Worm (Caenorhabditis elegans): Measurements from ENCODE around the gene zip-2.
A peak's percentile ranks its signal among the peaks of the same experiment; 100 is the strongest.

zip-2 gene

DNA sequence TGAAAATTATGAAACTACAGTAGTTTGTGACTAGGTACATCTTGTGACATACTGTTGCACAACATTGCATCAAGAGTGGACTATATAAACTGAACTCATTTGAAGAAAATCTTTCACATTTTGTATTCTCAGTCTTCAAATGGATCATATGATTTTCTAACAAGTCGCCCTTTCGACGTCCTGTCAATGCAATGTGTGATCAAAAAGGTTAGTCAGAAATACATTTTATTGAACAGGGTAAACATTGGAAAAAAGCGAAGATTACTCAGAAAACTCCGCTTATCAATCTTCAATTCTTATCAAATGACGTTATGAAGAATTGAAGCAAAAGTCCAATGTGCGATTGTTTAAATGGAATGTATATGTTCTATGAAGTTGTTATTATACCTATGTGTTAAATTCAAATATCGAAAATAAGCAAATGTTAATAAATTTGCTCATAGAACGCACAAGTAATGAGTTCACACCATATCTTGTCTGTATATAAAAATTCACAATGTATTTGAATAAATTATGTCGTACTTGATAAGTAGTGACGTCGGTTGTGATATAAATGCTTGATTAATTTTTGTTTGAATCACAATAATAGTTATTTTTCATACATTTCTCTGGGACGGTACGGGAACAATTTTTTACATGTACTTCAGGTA is at the start of gene zip-2:
Gene zip-2 (plus strand): TSS at position 128 of the 650 bp plus-strand sequence.
- TF ChIP-seq ref-1 (GFP tag; conservative IDR thresholded peaks at IDR 0.05): no peak
- TF ChIP-seq med-1 (GFP tag; optimal IDR thresholded peaks at IDR 0.05; ENCODE audit: insufficient read depth): no peak
- TF ChIP-seq flt-1 (GFP tag; IDR thresholded peaks at IDR 0.05): no peak
- no peak for TF ChIP-seq cog-1 (tag; optimal IDR thresholded peaks at IDR 0.05)
- TF ChIP-seq ztf-29 (GFP tag; IDR thresholded peaks at IDR 0.05): no peak
- no peak for TF ChIP-seq ztf-23 (GFP tag; IDR thresholded peaks at IDR 0.05)
- TF ChIP-seq T22C8.4 (GFP tag; IDR thresholded peaks at IDR 0.05): no peak
- TF ChIP-seq klf-2 (GFP tag; conservative IDR thresholded peaks at IDR 0.05): no peak
- TF ChIP-seq tab-1 (GFP tag; IDR thresholded peaks at IDR 0.05): no peak

ce11 chrIII:783254-783753 is 49.5 kb upstream of the zip-2 start, which contains the start of the genes dagl-2 and ppm-1.G:
Gene dagl-2, minus strand, starts transcription at chrIII:783305.
Gene ppm-1.G, plus strand, starts transcription at chrIII:783703.
- TF ChIP-seq med-1 (GFP tag; optimal IDR thresholded peaks at IDR 0.05; ENCODE audit: insufficient read depth) (no peak), ztf-29 (GFP tag; IDR thresholded peaks at IDR 0.05) (no peak), tab-1 (GFP tag; IDR thresholded peaks at IDR 0.05) (no peak), flt-1 (GFP tag; IDR thresholded peaks at IDR 0.05) (no peak; the same call in 1 of the 2 replicates), ref-1 (GFP tag; conservative IDR thresholded peaks at IDR 0.05) (no peak), cog-1 (tag; optimal IDR thresholded peaks at IDR 0.05) (peak; percentile 33), T22C8.4 (GFP tag; IDR thresholded peaks at IDR 0.05) (no peak; the same call in 1 of the 2 replicates), ztf-23 (GFP tag; IDR thresholded peaks at IDR 0.05) (0 out of 2 replicates have a peak, but pooled peaks have one; percentile 55), klf-2 (GFP tag; conservative IDR thresholded peaks at IDR 0.05) (no peak)

ce11 chrIII:789604-790003 is 43.2 kb upstream of the zip-2 start:
- TF ChIP-seq med-1 (GFP tag; optimal IDR thresholded peaks at IDR 0.05; ENCODE audit: insufficient read depth) (no peak), ref-1 (GFP tag; conservative IDR thresholded peaks at IDR 0.05) (no peak), ztf-29 (GFP tag; IDR thresholded peaks at IDR 0.05) (no peak), T22C8.4 (GFP tag; IDR thresholded peaks at IDR 0.05) (no peak), tab-1 (GFP tag; IDR thresholded peaks at IDR 0.05) (no peak), flt-1 (GFP tag; IDR thresholded peaks at IDR 0.05) (no peak), klf-2 (GFP tag; conservative IDR thresholded peaks at IDR 0.05) (no peak), cog-1 (tag; optimal IDR thresholded peaks at IDR 0.05) (no peak), ztf-23 (GFP tag; IDR thresholded peaks at IDR 0.05) (no peak)

DNA sequence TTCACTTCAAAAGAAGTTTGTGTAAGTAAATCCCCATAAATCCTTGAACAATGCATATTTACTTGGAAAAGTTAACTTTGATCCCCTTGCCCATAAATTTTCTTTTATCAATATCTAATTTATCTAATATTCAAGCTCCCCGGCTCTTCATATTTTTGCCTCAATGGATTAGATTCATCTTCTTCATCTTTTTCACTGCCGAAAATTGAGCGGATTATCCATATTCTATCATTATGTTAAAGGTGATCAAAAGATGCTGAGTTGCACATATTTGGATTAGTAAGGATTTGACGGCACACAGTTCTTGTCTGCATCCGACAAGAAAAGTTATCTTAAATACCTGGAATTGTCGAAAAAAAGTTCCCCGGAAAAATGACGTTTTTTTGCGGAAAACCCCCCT is 42.2 kb upstream of the zip-2 start:
- no peak for TF ChIP-seq ztf-23 (GFP tag; IDR thresholded peaks at IDR 0.05)
- TF ChIP-seq klf-2 (GFP tag; conservative IDR thresholded peaks at IDR 0.05): no peak
- no peak for TF ChIP-seq med-1 (GFP tag; optimal IDR thresholded peaks at IDR 0.05; ENCODE audit: insufficient read depth)
- TF ChIP-seq ztf-29 (GFP tag; IDR thresholded peaks at IDR 0.05): no peak
- no peak for TF ChIP-seq cog-1 (tag; optimal IDR thresholded peaks at IDR 0.05)
- TF ChIP-seq ref-1 (GFP tag; conservative IDR thresholded peaks at IDR 0.05): no peak
- TF ChIP-seq tab-1 (GFP tag; IDR thresholded peaks at IDR 0.05): no peak
- TF ChIP-seq T22C8.4 (GFP tag; IDR thresholded peaks at IDR 0.05): no peak

- no peak for TF ChIP-seq klf-2 (GFP tag; conservative IDR thresholded peaks at IDR 0.05)
- TF ChIP-seq med-1 (GFP tag; optimal IDR thresholded peaks at IDR 0.05; ENCODE audit: insufficient read depth): no peak
- no peak for TF ChIP-seq cog-1 (tag; optimal IDR thresholded peaks at IDR 0.05)
- TF ChIP-seq ztf-29 (GFP tag; IDR thresholded peaks at IDR 0.05): no peak
- no peak for TF ChIP-seq tab-1 (GFP tag; IDR thresholded peaks at IDR 0.05)
- TF ChIP-seq flt-1 (GFP tag; IDR thresholded peaks at IDR 0.05): 0 out of 2 replicates have a peak, but pooled peaks have one; percentile 41
- no peak for TF ChIP-seq ztf-23 (GFP tag; IDR thresholded peaks at IDR 0.05)
Measured at ce11 chrIII:793595-793994, 39.2 kb upstream of the zip-2 start, which contains the start of gene snt-2. Gene snt-2, minus strand, starts transcription at chrIII:793733.

DNA sequence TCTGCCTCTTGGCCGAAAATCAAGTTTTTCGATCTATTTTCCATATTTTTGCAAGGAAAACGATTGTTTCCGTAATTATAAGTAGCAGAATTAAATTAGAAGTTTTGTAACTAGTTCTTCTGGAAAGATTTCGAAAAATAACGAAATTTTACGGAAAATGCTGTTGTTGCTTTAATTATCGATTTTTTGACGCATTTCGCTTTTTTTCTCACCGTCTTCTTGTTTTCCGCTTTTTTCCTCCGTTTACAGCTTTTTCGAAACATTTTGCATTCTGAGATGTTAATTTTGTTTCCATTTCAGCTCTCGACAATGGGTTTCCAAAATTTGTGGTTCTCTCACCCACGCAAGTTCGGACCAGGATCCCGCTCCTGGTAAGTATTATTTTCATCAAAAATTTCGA is 38.8 kb upstream of the zip-2 start, which contains the start of gene rps-29:
Gene rps-29 (plus strand): TSS at position 301 of the 400 bp plus-strand sequence.
- TF ChIP-seq ztf-23 (GFP tag; IDR thresholded peaks at IDR 0.05): no peak
- TF ChIP-seq T22C8.4 (GFP tag; IDR thresholded peaks at IDR 0.05): peak; percentile 71

DNA sequence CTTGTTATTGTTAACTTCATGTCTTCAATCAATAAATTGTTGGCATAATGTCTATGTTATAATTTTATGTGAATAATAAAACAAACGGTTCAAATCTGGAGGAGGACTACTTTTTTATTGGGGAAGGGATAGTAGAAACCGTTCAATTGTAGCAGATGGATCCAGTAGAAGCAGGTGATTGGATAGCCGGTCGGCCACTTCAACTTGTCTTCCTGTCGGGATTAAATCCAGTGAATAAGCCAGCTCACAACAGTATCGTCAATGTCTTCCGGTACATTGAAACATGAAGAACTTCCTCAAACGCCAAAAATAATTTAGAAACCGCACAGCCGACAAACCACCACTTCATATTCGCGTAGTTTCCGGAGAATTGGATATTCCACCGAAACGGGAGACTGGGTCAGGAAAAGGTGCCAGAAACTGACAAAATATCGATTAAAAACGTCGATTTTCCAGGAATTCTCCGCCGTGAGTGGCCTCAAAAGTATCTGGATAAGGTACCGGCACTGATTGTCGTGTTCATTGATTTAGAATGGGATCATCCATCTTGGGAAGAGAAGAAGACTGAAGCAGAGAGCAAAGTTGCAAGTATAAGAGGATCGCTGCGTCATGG is 37.7 kb upstream of the zip-2 start, which contains the start of gene trpp-11:
Gene trpp-11 (plus strand): TSS at position 153 of the 613 bp plus-strand sequence.
- TF ChIP-seq med-1 (GFP tag; optimal IDR thresholded peaks at IDR 0.05; ENCODE audit: insufficient read depth) (no peak), ztf-23 (GFP tag; IDR thresholded peaks at IDR 0.05) (no peak), T22C8.4 (GFP tag; IDR thresholded peaks at IDR 0.05) (no peak), cog-1 (tag; optimal IDR thresholded peaks at IDR 0.05) (no peak), flt-1 (GFP tag; IDR thresholded peaks at IDR 0.05) (no peak), ztf-29 (GFP tag; IDR thresholded peaks at IDR 0.05) (no peak), klf-2 (GFP tag; conservative IDR thresholded peaks at IDR 0.05) (no peak), tab-1 (GFP tag; IDR thresholded peaks at IDR 0.05) (no peak), ref-1 (GFP tag; conservative IDR thresholded peaks at IDR 0.05) (no peak)

DNA sequence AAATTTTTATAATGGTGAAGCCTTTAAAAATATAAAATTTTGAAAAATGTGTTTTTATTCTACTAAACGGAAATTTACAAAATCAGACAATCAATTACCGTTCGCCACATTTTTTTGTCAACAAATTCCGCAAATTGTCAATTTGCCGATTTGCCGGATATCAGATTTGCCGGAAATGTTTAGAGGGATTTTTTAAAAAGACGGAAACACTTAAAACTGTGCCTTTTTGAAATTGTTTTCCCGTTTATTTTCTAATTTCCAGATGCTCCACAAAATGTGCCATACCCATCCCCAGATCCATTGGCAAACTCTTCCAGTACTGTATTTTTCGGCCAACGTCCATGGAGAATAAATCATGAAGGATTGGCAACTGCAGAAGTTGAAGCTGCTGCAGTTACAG is 35.3 kb upstream of the zip-2 start:
- no peak for TF ChIP-seq T22C8.4 (GFP tag; IDR thresholded peaks at IDR 0.05)
- TF ChIP-seq klf-2 (GFP tag; conservative IDR thresholded peaks at IDR 0.05): no peak
- TF ChIP-seq ref-1 (GFP tag; conservative IDR thresholded peaks at IDR 0.05): no peak

DNA sequence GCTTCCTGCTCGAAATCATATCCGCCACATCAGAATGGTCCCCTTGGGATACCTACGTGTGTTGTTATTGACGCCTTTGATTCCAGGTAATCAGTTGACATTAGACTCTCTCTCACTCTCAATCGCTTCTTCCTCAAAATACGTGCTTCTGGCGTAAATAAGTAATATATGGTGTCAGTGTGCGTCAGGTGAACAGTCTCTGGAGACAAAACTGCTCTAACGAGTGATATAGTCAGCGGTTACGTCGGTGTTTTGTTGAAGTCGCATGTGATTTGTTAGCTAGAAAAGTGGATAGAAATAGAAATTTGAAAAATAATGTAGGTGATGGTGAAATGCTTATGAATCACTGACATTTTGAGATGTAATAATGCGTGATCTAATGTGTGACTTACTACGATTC is 30.7 kb upstream of the zip-2 start:
- TF ChIP-seq ztf-29 (GFP tag; IDR thresholded peaks at IDR 0.05) (no peak), klf-2 (GFP tag; conservative IDR thresholded peaks at IDR 0.05) (no peak), flt-1 (GFP tag; IDR thresholded peaks at IDR 0.05) (no peak), T22C8.4 (GFP tag; IDR thresholded peaks at IDR 0.05) (no peak)

ce11 chrIII:811544-811943 is 21.2 kb upstream of the zip-2 start, which contains the start of gene daf-7:
Gene daf-7, plus strand, starts transcription at chrIII:811844.
- TF ChIP-seq klf-2 (GFP tag; conservative IDR thresholded peaks at IDR 0.05) (no peak), tab-1 (GFP tag; IDR thresholded peaks at IDR 0.05) (no peak), cog-1 (tag; optimal IDR thresholded peaks at IDR 0.05) (no peak), T22C8.4 (GFP tag; IDR thresholded peaks at IDR 0.05) (no peak), ztf-23 (GFP tag; IDR thresholded peaks at IDR 0.05) (no peak), ztf-29 (GFP tag; IDR thresholded peaks at IDR 0.05) (no peak), ref-1 (GFP tag; conservative IDR thresholded peaks at IDR 0.05) (no peak), flt-1 (GFP tag; IDR thresholded peaks at IDR 0.05) (no peak), med-1 (GFP tag; optimal IDR thresholded peaks at IDR 0.05; ENCODE audit: insufficient read depth) (no peak)
